Worm (Caenorhabditis elegans) whole organism, young adult: ENCODE measurements around the gene D2024.1.

Experiments
- ceh-40 ChIP-seq: fragments of 200-800 bp; sonication (Bioruptor generic); IDR thresholded peaks from 2 replicates; pipeline ENCODE4 v1.3.6; 2022; ENCODE audit warnings: missing genetic modification characterization, missing compliant biosample characterization
- lir-1 ChIP-seq: fragments of 200-800 bp; sonication (Bioruptor generic); conservative IDR thresholded peaks from 2 replicates; pipeline ENCODE4 v1.3.6; 2022; ENCODE audit warnings: missing genetic modification reagents, missing genetic modification characterization, missing compliant biosample characterization
- pha-4 ChIP-seq: fragments of 150-350 bp; sonication (generic microtip); optimal IDR thresholded peaks from 2 replicates; lab custom pipeline; 2014; ENCODE audit warnings: missing biosample characterization, missing genetic modification reagents, missing genetic modification characterization
- snpc-3.4 ChIP-seq: sonication (generic microtip); optimal IDR thresholded peaks from 2 replicates; lab custom pipeline; 2017; ENCODE audit warnings: missing genetic modification characterization, mild to moderate bottlenecking, missing compliant biosample characterization, antibody characterized with exemption, moderate library complexity, missing genotype, missing genetic modification reagents

DNA sequence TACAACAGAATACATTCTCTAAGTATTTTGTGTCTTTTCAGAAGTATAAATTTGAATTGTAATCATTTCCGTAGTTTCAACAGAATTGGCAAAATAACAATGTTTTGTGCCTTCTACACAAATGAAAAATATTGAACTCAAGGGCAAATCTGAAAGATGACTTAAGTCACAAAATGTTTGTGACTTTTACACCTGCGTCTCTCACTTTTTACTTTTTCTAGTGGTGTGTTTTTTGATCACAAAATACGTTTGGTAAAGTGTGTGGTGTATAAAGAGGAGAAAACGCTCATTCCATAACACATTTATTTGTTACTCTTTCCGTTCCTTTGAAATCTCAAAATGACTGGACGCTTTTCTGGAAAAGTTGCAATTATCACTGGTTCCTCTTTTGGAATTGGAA lies 13.2 kb downstream of the D2024.1 start, which contains the start of gene C06E4.3:
- no peak for TF ChIP-seq pha-4 (tag; lab: Kevin White, UChicago)
- no peak for TF ChIP-seq snpc-3.4 (tag; lab: Kevin White, UChicago)
- TF ChIP-seq ceh-40 (GFP tag; lab: Robert Waterston, UW) = no peak
- no peak for TF ChIP-seq lir-1
